Fruit fly (Drosophila melanogaster) whole organism, embryonic: Measurements from ENCODE around the gene mil.
A peak's percentile ranks its signal among the peaks of the same experiment; 100 is the strongest.

ENCODE experiments used
- B-H1 ChIP-seq: fragments of 200-800 bp; sonication (Bioruptor generic); IDR thresholded peaks from 3 replicates; pipeline ENCODE4 v1.3.6; 2022; ENCODE audit warnings: missing biosample characterization, missing genetic modification characterization
- CG13424 ChIP-seq: fragments of 200-800 bp; sonication (Bioruptor generic); optimal IDR thresholded peaks from 2 replicates; lab custom pipeline; 2019; ENCODE audit warnings: missing biosample characterization, mild to moderate bottlenecking, missing genetic modification characterization, moderate library complexity
- CG14014 ChIP-seq: fragments of 200-800 bp; sonication (Bioruptor generic); IDR thresholded peaks from 2 replicates; pipeline ENCODE4 v1.3.6; 2022; ENCODE audit warnings: missing biosample characterization, missing genetic modification characterization
- CG15514 ChIP-seq: fragments of 200-800 bp; sonication (Bioruptor generic); optimal IDR thresholded peaks from 3 replicates; lab custom pipeline; 2017; ENCODE audit warnings: missing biosample characterization, missing genetic modification characterization, mild to moderate bottlenecking, moderate library complexity, missing genetic modification reagents
- CG16813 ChIP-seq: fragments of 200-800 bp; sonication (Bioruptor generic); IDR thresholded peaks from 3 replicates; pipeline ENCODE4 v1.3.6; 2022; ENCODE audit warnings: missing biosample characterization, missing genetic modification characterization; ENCODE audit not compliant: partially characterized antibody
- CG16863 ChIP-seq: fragments of 200-800 bp; sonication (Bioruptor generic); optimal IDR thresholded peaks from 3 replicates; lab custom pipeline; 2016; ENCODE audit warnings: missing biosample characterization, missing genetic modification characterization
- CG17802 ChIP-seq: fragments of 200-800 bp; sonication (Bioruptor generic); optimal IDR thresholded peaks from 2 replicates; lab custom pipeline; 2018; ENCODE audit warnings: missing biosample characterization, mild to moderate bottlenecking, missing genetic modification characterization, moderate library complexity
- CG18619 ChIP-seq: fragments of 200-800 bp; sonication (Bioruptor generic); optimal IDR thresholded peaks from 3 replicates; lab custom pipeline; 2017; ENCODE audit warnings: missing biosample characterization, mild to moderate bottlenecking, missing genetic modification characterization
- CG2129 ChIP-seq: fragments of 200-800 bp; sonication (Bioruptor generic); IDR thresholded peaks from 2 replicates; pipeline ENCODE4 v1.3.6; 2022; ENCODE audit warnings: missing biosample characterization, missing genetic modification characterization; ENCODE audit not compliant: partially characterized antibody
- CG32532 ChIP-seq: fragments of 200-800 bp; sonication (Bioruptor generic); IDR thresholded peaks from 2 replicates; pipeline ENCODE4 v1.3.6; 2022; ENCODE audit warnings: missing biosample characterization, missing genetic modification characterization
- CG4404 ChIP-seq: fragments of 200-800 bp; sonication (Bioruptor generic); IDR thresholded peaks from 2 replicates; pipeline ENCODE4 v1.3.6; 2022; ENCODE audit warnings: missing biosample characterization, missing genetic modification characterization
- CG5245 ChIP-seq: fragments of 200-800 bp; sonication (Bioruptor generic); optimal IDR thresholded peaks from 3 replicates; lab custom pipeline; 2016; ENCODE audit warnings: missing biosample characterization, missing genetic modification characterization
- CG6683 ChIP-seq: fragments of 200-800 bp; sonication (Bioruptor generic); optimal IDR thresholded peaks from 2 replicates; lab custom pipeline; 2017; ENCODE audit warnings: missing biosample characterization, mild to moderate bottlenecking, missing genetic modification characterization, missing genetic modification reagents
- CG7556 ChIP-seq: fragments of 200-800 bp; sonication (Bioruptor generic); optimal IDR thresholded peaks from 2 replicates; lab custom pipeline; 2017; ENCODE audit warnings: missing biosample characterization, mild to moderate bottlenecking, missing genetic modification characterization
- CG7745 ChIP-seq: fragments of 200-800 bp; sonication (Bioruptor generic); optimal IDR thresholded peaks from 2 replicates; lab custom pipeline; 2018; ENCODE audit warnings: missing biosample characterization, mild to moderate bottlenecking, missing genetic modification characterization, moderate library complexity
- CG8281 ChIP-seq: fragments of 200-800 bp; sonication (Bioruptor generic); optimal IDR thresholded peaks from 2 replicates; lab custom pipeline; 2018; ENCODE audit warnings: missing biosample characterization, mild to moderate bottlenecking, missing genetic modification characterization, moderate library complexity
- CG8290 ChIP-seq, 3 experiments: fragments of 200-800 bp; sonication (Bioruptor generic); optimal IDR thresholded peaks; 2 replicates each; lab custom pipeline; 2016 to 2019; ENCODE audit warnings: missing biosample characterization in 3 of 3, missing genetic modification characterization in 3 of 3, mild to moderate bottlenecking in 2 of 3, moderate library complexity in 1 of 3
- CG8478 ChIP-seq: fragments of >200 bp; optimal IDR thresholded peaks from 2 replicates; lab custom pipeline; 2018
- CG9817 ChIP-seq: fragments of 200-800 bp; sonication (Bioruptor generic); optimal IDR thresholded peaks from 2 replicates; lab custom pipeline; 2018; ENCODE audit warnings: missing biosample characterization, mild to moderate bottlenecking, missing genetic modification characterization, moderate library complexity
- D19A ChIP-seq: fragments of 200-800 bp; optimal IDR thresholded peaks from 3 replicates; lab custom pipeline; 2019; ENCODE audit warnings: missing biosample characterization, mild to moderate bottlenecking, missing genetic modification characterization, moderate library complexity
- MESR4 ChIP-seq: fragments of 200-800 bp; sonication (Bioruptor generic); optimal IDR thresholded peaks from 2 replicates; lab custom pipeline; 2018; ENCODE audit warnings: missing biosample characterization, mild to moderate bottlenecking, missing genetic modification characterization, moderate library complexity
- Neu2 ChIP-seq: fragments of 200-800 bp; sonication (Bioruptor generic); optimal IDR thresholded peaks from 3 replicates; lab custom pipeline; 2016; ENCODE audit warnings: missing biosample characterization, missing genetic modification characterization, borderline replicate concordance
- NfI ChIP-seq: fragments of 200-800 bp; sonication (Bioruptor generic); optimal IDR thresholded peaks from 3 replicates; lab custom pipeline; 2018; ENCODE audit warnings: missing biosample characterization, mild to moderate bottlenecking, missing genetic modification characterization, moderate library complexity
- Rx ChIP-seq: fragments of 200-800 bp; sonication (Bioruptor generic); IDR thresholded peaks from 2 replicates; pipeline ENCODE4 v1.3.6; 2022; ENCODE audit warnings: missing biosample characterization, missing genetic modification characterization
- Trl ChIP-seq, 3 experiments: fragments of >200 bp in 2 of 3; fragments of 200-800 bp in 1 of 3; sonication (Bioruptor generic) in 1 of 3; optimal IDR thresholded peaks; 2 replicates in 1 of 3; 3 replicates in 2 of 3; lab custom pipeline; 2016 to 2017; ENCODE audit warnings: missing biosample characterization in 1 of 3, missing genetic modification characterization in 1 of 3
- Xbp1 ChIP-seq: fragments of 200-800 bp; sonication (Bioruptor generic); optimal IDR thresholded peaks from 3 replicates; lab custom pipeline; 2016; ENCODE audit warnings: missing biosample characterization, mild to moderate bottlenecking, missing genetic modification characterization
- Xrp1 ChIP-seq: fragments of 200-800 bp; sonication (Bioruptor generic); IDR thresholded peaks from 2 replicates; pipeline ENCODE4 v1.3.6; 2022; ENCODE audit warnings: missing biosample characterization, missing genetic modification characterization
- YL-1 ChIP-seq: fragments of 200-800 bp; sonication (Bioruptor generic); optimal IDR thresholded peaks from 3 replicates; lab custom pipeline; 2017; ENCODE audit warnings: missing biosample characterization, mild to moderate bottlenecking, missing genetic modification characterization
- al ChIP-seq: fragments of 200-800 bp; sonication (Bioruptor generic); IDR thresholded peaks from 2 replicates; pipeline ENCODE4 v1.3.6; 2022; ENCODE audit warnings: missing biosample characterization, missing genetic modification characterization
- ase ChIP-seq: fragments of 200-800 bp; sonication (Bioruptor generic); IDR thresholded peaks from 3 replicates; pipeline ENCODE4 v1.3.6; 2022; ENCODE audit warnings: missing biosample characterization, missing genetic modification characterization
- az2 ChIP-seq: fragments of 200-800 bp; sonication (Bioruptor generic); optimal IDR thresholded peaks from 3 replicates; lab custom pipeline; 2016; ENCODE audit warnings: missing biosample characterization, missing genetic modification characterization
- bbx ChIP-seq: fragments of 200-800 bp; sonication (Bioruptor generic); IDR thresholded peaks from 2 replicates; pipeline ENCODE4 v1.3.6; 2022; ENCODE audit warnings: missing biosample characterization, missing genetic modification characterization; ENCODE audit not compliant: partially characterized antibody
- caup ChIP-seq: fragments of 200-800 bp; sonication (Bioruptor generic); optimal IDR thresholded peaks from 3 replicates; lab custom pipeline; 2017; ENCODE audit warnings: missing biosample characterization, mild to moderate bottlenecking, missing genetic modification characterization, moderate library complexity; ENCODE audit not compliant: severe bottlenecking
- croc ChIP-seq: fragments of 200-800 bp; sonication (Bioruptor generic); conservative IDR thresholded peaks from 3 replicates; pipeline ENCODE4 v1.3.6; 2022; ENCODE audit warnings: missing biosample characterization, missing genetic modification characterization
- dimm ChIP-seq: fragments of 200-800 bp; sonication (Bioruptor generic); IDR thresholded peaks from 2 replicates; pipeline ENCODE4 v1.3.6; 2022; ENCODE audit warnings: missing biosample characterization, missing genetic modification characterization
- ftz-f1 ChIP-seq: fragments of 200-800 bp; sonication (Bioruptor generic); optimal IDR thresholded peaks from 2 replicates; lab custom pipeline; 2016; ENCODE audit warnings: missing biosample characterization, missing genetic modification characterization
- gce ChIP-seq: fragments of 200-800 bp; sonication (Bioruptor generic); IDR thresholded peaks from 3 replicates; pipeline ENCODE4 v1.3.6; 2022; ENCODE audit warnings: missing biosample characterization, missing genetic modification characterization
- gcm ChIP-seq: fragments of 200-800 bp; sonication (Bioruptor generic); optimal IDR thresholded peaks from 2 replicates; lab custom pipeline; 2019; ENCODE audit warnings: missing biosample characterization, mild to moderate bottlenecking, missing genetic modification characterization, moderate library complexity
- gt ChIP-seq: fragments of 200-800 bp; sonication (Bioruptor generic); IDR thresholded peaks from 2 replicates; pipeline ENCODE4 v1.3.6; 2022; ENCODE audit warnings: missing biosample characterization, missing genetic modification characterization
- jumu ChIP-seq: fragments of 200-800 bp; sonication (Bioruptor generic); optimal IDR thresholded peaks from 3 replicates; lab custom pipeline; 2016; ENCODE audit warnings: missing biosample characterization, missing genetic modification characterization
- kah ChIP-seq: fragments of 200-800 bp; sonication (Bioruptor generic); optimal IDR thresholded peaks from 2 replicates; lab custom pipeline; 2018; ENCODE audit warnings: missing biosample characterization, mild to moderate bottlenecking, missing genetic modification characterization
- otp ChIP-seq: fragments of 200-800 bp; sonication (Bioruptor generic); IDR thresholded peaks from 3 replicates; pipeline ENCODE4, ENCODE4 v1.3.6; 2022; ENCODE audit warnings: missing biosample characterization, missing genetic modification characterization
- p53 ChIP-seq: fragments of 200-800 bp; sonication (Bioruptor generic); optimal IDR thresholded peaks from 2 replicates; lab custom pipeline; 2016; ENCODE audit warnings: missing biosample characterization, missing genetic modification characterization
- psq ChIP-seq: fragments of 200-800 bp; sonication (Bioruptor generic); optimal IDR thresholded peaks from 2 replicates; lab custom pipeline; 2017; ENCODE audit warnings: missing biosample characterization, missing genetic modification characterization
- salm ChIP-seq: fragments of 200-800 bp; sonication (Bioruptor generic); optimal IDR thresholded peaks from 2 replicates; lab custom pipeline; 2018; ENCODE audit warnings: missing biosample characterization, mild to moderate bottlenecking, missing genetic modification characterization
- sens ChIP-seq: fragments of 200-800 bp; sonication (Bioruptor generic); peaks from one replicate; lab custom pipeline; 2016; ENCODE audit warnings: missing biosample characterization, missing genetic modification characterization
- sisA ChIP-seq: fragments of 200-800 bp; sonication (Bioruptor generic); IDR thresholded peaks from 2 replicates; pipeline ENCODE4 v1.3.6; 2022; ENCODE audit warnings: missing biosample characterization, missing genetic modification characterization
- so ChIP-seq: fragments of 200-800 bp; sonication (Bioruptor generic); IDR thresholded peaks from 3 replicates; pipeline ENCODE4 v1.3.6; 2022; ENCODE audit warnings: missing biosample characterization, missing genetic modification characterization
- tap ChIP-seq: fragments of 200-800 bp; optimal IDR thresholded peaks from 3 replicates; lab custom pipeline; 2019; ENCODE audit warnings: missing biosample characterization, mild to moderate bottlenecking, missing genetic modification characterization, moderate library complexity
- tna ChIP-seq: fragments of 200-800 bp; sonication (Bioruptor generic); IDR thresholded peaks from 2 replicates; pipeline ENCODE4 v1.3.6; 2022; ENCODE audit warnings: missing biosample characterization, missing genetic modification characterization; ENCODE audit not compliant: partially characterized antibody

The mil gene

DNA sequence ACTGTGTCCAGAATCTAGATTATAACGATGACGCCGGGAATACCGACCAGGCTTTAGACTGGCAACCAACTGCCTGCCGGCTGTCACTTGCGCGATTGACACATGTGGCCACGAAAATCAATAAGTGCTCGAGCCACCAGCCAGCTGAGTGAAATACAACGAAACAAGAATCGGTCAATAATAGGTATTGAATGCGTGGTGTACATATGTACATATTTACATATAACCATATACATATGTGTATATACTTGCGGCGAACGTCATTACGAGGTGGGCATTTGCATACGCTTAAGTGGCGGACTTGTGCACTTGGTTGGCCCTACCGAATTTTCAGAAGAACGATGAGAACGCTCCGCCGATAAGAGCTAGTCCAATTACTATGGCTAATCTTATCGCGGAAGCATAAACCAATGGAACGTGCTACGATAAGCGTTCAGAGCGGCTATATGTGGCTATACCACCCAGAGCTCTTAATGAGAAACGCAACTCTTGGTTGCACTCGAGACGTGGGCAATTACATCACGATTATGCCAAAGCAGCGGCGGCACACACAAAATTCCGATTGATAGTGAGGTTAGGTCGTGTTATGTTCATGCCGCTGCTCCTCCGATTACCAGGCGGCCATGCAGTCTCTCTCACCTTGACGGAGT is 34.4 kb downstream of the mil start (continued):
- TF ChIP-seq caup: peak; percentile 7
- no peak for TF ChIP-seq ase (GFP tag; lab: Robert Waterston, UW)
- peak; percentile 11 for TF ChIP-seq gcm (GFP tag; lab: Kevin White, UChicago)
- TF ChIP-seq dimm (GFP tag; lab: Robert Waterston, UW): no peak
- peak; percentile 12 for TF ChIP-seq CG16863 (GFP tag; lab: Kevin White, UChicago)
- TF ChIP-seq tna (GFP tag; lab: Robert Waterston, UW): no peak
- no peak for TF ChIP-seq CG5245
- TF ChIP-seq CG13424 (tag; lab: Kevin White, UChicago): peak; percentile 2
- no peak for TF ChIP-seq gt
- no peak for TF ChIP-seq Trl (optimal IDR thresholded peaks at IDR 0.05; lab: Kevin White, UChicago)
- no peak for TF ChIP-seq Trl (GFP tag; optimal IDR thresholded peaks at IDR 0.05; lab: Kevin White, UChicago)
- TF ChIP-seq YL-1 (GFP tag; lab: Kevin White, UChicago): peak; percentile 24
- TF ChIP-seq CG7556 (GFP tag; lab: Kevin White, UChicago): no peak
- no peak for TF ChIP-seq psq (GFP tag; lab: Kevin White, UChicago)
- no peak for TF ChIP-seq so (GFP tag; lab: Robert Waterston, UW)
- no peak for TF ChIP-seq CG18619 (GFP tag; lab: Kevin White, UChicago)
- no peak for TF ChIP-seq CG17802 (tag; lab: Kevin White, UChicago)
- no peak for TF ChIP-seq Xbp1 (GFP tag; lab: Kevin White, UChicago)
- no peak for TF ChIP-seq CG32532 (GFP tag; lab: Robert Waterston, UW)
- no peak for TF ChIP-seq Neu2 (GFP tag; lab: Kevin White, UChicago)
- no peak for TF ChIP-seq CG15514 (GFP tag; lab: Kevin White, UChicago)
- no peak for TF ChIP-seq B-H1 (GFP tag; lab: Robert Waterston, UW)
- TF ChIP-seq sisA (GFP tag; lab: Robert Waterston, UW): no peak
- TF ChIP-seq croc: no peak
- no peak for TF ChIP-seq CG8478
- no peak for TF ChIP-seq otp
- no peak for TF ChIP-seq CG16813 (GFP tag; lab: Robert Waterston, UW)
- no peak for TF ChIP-seq bbx
- TF ChIP-seq al (GFP tag; lab: Robert Waterston, UW): no peak
- TF ChIP-seq ftz-f1 (GFP tag; lab: Kevin White, UChicago): no peak
- TF ChIP-seq CG8281: no peak
- TF ChIP-seq D19A (tag; lab: Kevin White, UChicago): no peak
- TF ChIP-seq az2 (GFP tag; lab: Kevin White, UChicago): no peak
- TF ChIP-seq p53: no peak
- no peak for TF ChIP-seq jumu (GFP tag; lab: Kevin White, UChicago)
- TF ChIP-seq Xrp1: peak; percentile 48; the same call in 1 of the 2 replicates
- no peak for TF ChIP-seq salm (tag; lab: Kevin White, UChicago)
- no peak for TF ChIP-seq CG8290 (GFP tag; optimal IDR thresholded peaks at IDR 0.05; lab: Kevin White, UChicago)
- peak; percentile 35 to 44 for TF ChIP-seq CG8290 (tag; optimal IDR thresholded peaks at IDR 0.05; lab: Kevin White, UChicago)
- peak; percentile 47 for TF ChIP-seq sens (GFP tag; lab: Kevin White, UChicago)
- no peak for TF ChIP-seq CG4404 (GFP tag; lab: Robert Waterston, UW)
- TF ChIP-seq NfI (GFP tag; lab: Kevin White, UChicago): no peak
- TF ChIP-seq CG14014 (GFP tag; lab: Robert Waterston, UW): no peak; the same call in 1 of the 2 replicates
- no peak for TF ChIP-seq CG9817 (tag; lab: Kevin White, UChicago)
- TF ChIP-seq MESR4: no peak
- TF ChIP-seq CG2129: no peak
- no peak for TF ChIP-seq tap
- no peak for TF ChIP-seq kah (GFP tag; lab: Kevin White, UChicago)
- no peak for TF ChIP-seq gce (GFP tag; lab: Robert Waterston, UW)
- no peak for TF ChIP-seq Rx (GFP tag; lab: Robert Waterston, UW)
- TF ChIP-seq CG6683 (GFP tag; lab: Kevin White, UChicago): no peak
- no peak for TF ChIP-seq CG7745
